Fruit fly (Drosophila melanogaster): ENCODE measurements around the gene SLIRP2.

The SLIRP2 gene

DNA sequence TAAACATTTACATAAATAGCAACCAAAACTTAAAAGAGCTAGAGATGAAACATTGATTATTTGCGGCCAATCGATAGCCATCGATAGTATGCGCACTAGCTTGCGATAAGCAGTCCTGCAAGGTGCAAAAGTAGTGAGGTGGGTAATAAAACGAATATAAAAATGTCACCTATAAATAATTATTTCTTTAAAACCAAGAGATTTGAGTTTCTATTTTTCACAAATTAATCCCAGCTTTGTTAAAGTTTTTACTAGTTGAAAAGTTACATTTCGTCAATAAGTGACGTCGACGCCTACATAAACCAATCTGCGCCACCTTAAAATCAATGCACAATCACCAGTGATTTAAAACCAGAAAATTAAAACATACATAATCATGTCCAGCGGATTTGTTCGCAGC lies at the start of gene SLIRP2, which contains the start of gene Mkk4 (continued):
- TF ChIP-seq Abd-B (GFP tag; optimal IDR thresholded peaks at IDR 0.05) (peak; percentile 99), nom (GFP tag; optimal IDR thresholded peaks at IDR 0.05) (peak; percentile 96), gfzf (GFP tag; optimal IDR thresholded peaks at IDR 0.05) (peak; percentile 45), CG13296 (GFP tag; optimal IDR thresholded peaks at IDR 0.05) (peak; percentile 97), D19A (tag; optimal IDR thresholded peaks at IDR 0.05) (peak; percentile 96), chm (GFP tag; IDR thresholded peaks at IDR 0.05) (peak; percentile 99), gsb-n (tag; optimal IDR thresholded peaks at IDR 0.05) (peak; percentile 98), gcm (GFP tag; optimal IDR thresholded peaks at IDR 0.05) (peak; percentile 99), exex (tag; optimal IDR thresholded peaks at IDR 0.05) (peak; percentile 92), so (GFP tag; IDR thresholded peaks at IDR 0.05) (peak; percentile 99), CG7928 (GFP tag; optimal IDR thresholded peaks at IDR 0.05) (peak; percentile 98), sens-2 (GFP tag; IDR thresholded peaks at IDR 0.05) (peak; percentile 99), CG5180 (GFP tag; optimal IDR thresholded peaks at IDR 0.05) (peak; percentile 90), bsh (GFP tag; optimal IDR thresholded peaks at IDR 0.05) (peak; percentile 95 to 99), CG9215 (GFP tag; IDR thresholded peaks at IDR 0.05) (peak; percentile 98), nau (GFP tag; optimal IDR thresholded peaks at IDR 0.05) (peak; percentile 96), fd102C (GFP tag; optimal IDR thresholded peaks at IDR 0.05) (peak; percentile 95), CG12104 (GFP tag; optimal IDR thresholded peaks at IDR 0.05) (peak; percentile 99), CG13287 (GFP tag; IDR thresholded peaks at IDR 0.05; ENCODE audit: partially characterized antibody) (peak; percentile 89), bab2 (GFP tag; optimal IDR thresholded peaks at IDR 0.05) (peak; percentile 99), CoRest (tag; optimal IDR thresholded peaks at IDR 0.05) (peak; percentile 99), pho (GFP tag; optimal IDR thresholded peaks at IDR 0.05) (peak; percentile 99), Usf (GFP tag; optimal IDR thresholded peaks at IDR 0.05) (peak; percentile 98), ftz-f1 (GFP tag; optimal IDR thresholded peaks at IDR 0.05) (peak; percentile 84), CG31441 (GFP tag; IDR thresholded peaks at IDR 0.05) (peak; percentile 99), Hmx (GFP tag; optimal IDR thresholded peaks at IDR 0.05) (peak; percentile 98), stc (GFP tag; IDR thresholded peaks at IDR 0.05) (peak; percentile 99), Optix (GFP tag; IDR thresholded peaks at IDR 0.05) (peak; percentile 99), CG17385 (GFP tag; optimal IDR thresholded peaks at IDR 0.05) (peak; percentile 98), CG11560 (tag; IDR thresholded peaks at IDR 0.05) (peak; percentile 94), CG4617 (GFP tag; optimal IDR thresholded peaks at IDR 0.05; ENCODE audit: borderline replicate concordance) (peak; percentile 99), ttk (GFP tag; IDR thresholded peaks at IDR 0.05) (peak; percentile 99), CG18262 (tag; optimal IDR thresholded peaks at IDR 0.05) (peak; percentile 99), CG4854 (GFP tag; optimal IDR thresholded peaks at IDR 0.05) (peak; percentile 98), fu2 (GFP tag; optimal IDR thresholded peaks at IDR 0.05) (peak; percentile 99), Bteb2 (GFP tag; optimal IDR thresholded peaks at IDR 0.05) (peak; percentile 99), E2f2 (GFP tag; IDR thresholded peaks at IDR 0.05) (peak; percentile 88), ATbp (GFP tag; optimal IDR thresholded peaks at IDR 0.05) (peak; percentile 97), nerfin-2 (GFP tag; IDR thresholded peaks at IDR 0.05; ENCODE audit: partially characterized antibody) (peak; percentile 77), ash1 (GFP tag; optimal IDR thresholded peaks at IDR 0.05) (peak; percentile 89), grau (tag; optimal IDR thresholded peaks at IDR 0.05) (peak; percentile 98), Rfx (GFP tag; IDR thresholded peaks at IDR 0.05) (peak; percentile 99), NfI (GFP tag; optimal IDR thresholded peaks at IDR 0.05) (peak; percentile 99), CG32767 (GFP tag; IDR thresholded peaks at IDR 0.05) (peak; percentile 99), cg (GFP tag; optimal IDR thresholded peaks at IDR 0.05) (no peak), zfh2 (GFP tag; optimal IDR thresholded peaks at IDR 0.05) (peak; percentile 99), sens (GFP tag) (peak; percentile 100), jing (GFP tag; optimal IDR thresholded peaks at IDR 0.05) (peak; percentile 98), CG14667 (GFP tag; IDR thresholded peaks at IDR 0.05) (peak; percentile 99), emc (GFP tag; optimal IDR thresholded peaks at IDR 0.05) (peak; percentile 98), CG17186 (GFP tag; optimal IDR thresholded peaks at IDR 0.05) (peak; percentile 97)

All from whole organism, embryonic.